Worm (Caenorhabditis elegans): ENCODE data around the gene F44D12.16.
A peak's percentile ranks its signal among the peaks of the same experiment; 100 is the strongest.

Gene F44D12.16

DNA sequence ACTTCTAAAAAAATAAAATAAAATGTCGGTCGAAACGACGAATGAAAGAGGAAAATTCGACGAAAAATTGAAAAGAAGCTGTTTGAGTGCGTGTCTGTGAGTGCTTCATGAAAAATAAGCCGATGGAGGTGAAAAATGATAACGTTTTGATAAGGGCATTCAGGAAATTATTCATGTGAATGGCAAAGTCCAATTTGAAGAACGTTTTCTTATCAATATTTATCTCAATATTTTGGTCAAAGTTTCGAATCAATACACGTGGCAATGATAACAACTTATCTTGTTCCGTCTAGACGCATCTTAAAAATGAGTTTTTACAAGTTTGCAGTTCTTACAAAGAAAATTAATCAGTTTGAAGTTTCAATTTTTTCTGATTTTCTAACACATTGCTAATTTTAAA is 30.3 kb downstream of the F44D12.16 start:
- peak; percentile 70 for TF ChIP-seq tlp-1 (tag; optimal IDR thresholded peaks at IDR 0.05)
- peak; percentile 10 for TF ChIP-seq nhr-20 (tag; optimal IDR thresholded peaks at IDR 0.05)
- TF ChIP-seq nhr-71 (tag; optimal IDR thresholded peaks at IDR 0.05): peak; percentile 31
- no peak for TF ChIP-seq efl-1 (optimal IDR thresholded peaks at IDR 0.05)
- peak in 1 of 2 experiments; percentile 38 for TF ChIP-seq efl-1 (GFP tag; optimal IDR thresholded peaks at IDR 0.05 in 1 of 2)
- no peak for TF ChIP-seq nhr-76 (tag; optimal IDR thresholded peaks at IDR 0.05)
- TF ChIP-seq elt-2 (tag; optimal IDR thresholded peaks at IDR 0.05): peak; percentile 98
- TF ChIP-seq sox-4 (tag; optimal IDR thresholded peaks at IDR 0.05): no peak
- peak; percentile 3 for TF ChIP-seq nhr-90 (tag; optimal IDR thresholded peaks at IDR 0.05; ENCODE audit: poor library complexity)

DNA sequence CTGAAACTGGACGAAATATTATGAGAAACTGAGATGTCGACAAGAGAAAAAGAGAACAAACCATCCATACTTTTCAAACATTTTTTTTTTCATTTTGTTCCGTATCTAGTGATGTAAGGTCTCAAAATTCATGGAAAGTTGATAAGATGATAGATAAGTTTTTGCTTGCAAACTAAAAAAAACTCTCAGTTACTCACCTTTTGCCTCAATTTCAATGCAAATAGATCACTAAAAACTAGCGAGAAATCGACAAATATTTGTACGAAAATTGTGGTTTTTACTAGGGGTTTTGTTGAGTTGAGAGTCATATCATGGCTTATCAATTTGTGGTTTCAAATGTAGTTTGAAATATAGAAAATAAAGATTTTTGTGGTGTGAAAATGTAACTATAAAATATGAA is 31.9 kb downstream of the F44D12.16 start:
- TF ChIP-seq mab-9 (GFP tag; IDR thresholded peaks at IDR 0.05) (no peak), nhr-11 (tag; optimal IDR thresholded peaks at IDR 0.05) (no peak), C16A3.4 (tag; optimal IDR thresholded peaks at IDR 0.05) (no peak), nhr-85 (tag) (no peak), egl-27 (tag; optimal IDR thresholded peaks at IDR 0.05) (no peak), irx-1 (tag; optimal IDR thresholded peaks at IDR 0.05) (no peak), elt-2 (tag; optimal IDR thresholded peaks at IDR 0.05) (peak; percentile 53)

DNA sequence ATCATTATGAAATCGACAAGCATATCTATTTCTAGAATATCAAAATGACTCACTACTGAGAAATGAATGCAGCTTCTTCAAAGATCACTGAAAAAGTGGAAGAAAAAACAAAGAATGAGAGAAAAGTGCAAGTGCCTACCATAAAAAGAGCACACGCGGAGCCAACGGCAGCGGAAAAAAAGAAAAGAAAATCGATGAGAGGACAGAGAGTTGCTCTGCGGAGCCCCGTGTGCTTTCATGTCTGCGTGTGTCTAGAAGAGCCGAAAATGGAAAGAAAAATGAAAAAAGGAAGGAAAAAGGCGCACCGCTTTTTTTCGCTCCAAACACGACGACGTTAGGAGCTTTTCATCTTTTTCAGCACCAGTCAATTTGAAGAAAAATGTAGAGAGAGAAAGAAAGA is 33.8 kb downstream of the F44D12.16 start, which contains the start of gene ipla-7:
TSS of gene ipla-7 (minus strand) at position 122 of the 400 bp plus-strand sequence.
- TF ChIP-seq unc-86 (tag; optimal IDR thresholded peaks at IDR 0.05) (peak; percentile 15), mab-9 (GFP tag; IDR thresholded peaks at IDR 0.05) (no peak), fkh-8 (tag; optimal IDR thresholded peaks at IDR 0.05) (peak; percentile 56), aly-2 (tag; optimal IDR thresholded peaks at IDR 0.05) (no peak), ces-1 (GFP tag; optimal IDR thresholded peaks at IDR 0.05) (no peak), nhr-20 (tag; optimal IDR thresholded peaks at IDR 0.05) (no peak), swsn-7 (tag; optimal IDR thresholded peaks at IDR 0.05) (peak; percentile 20), fos-1 (tag; optimal IDR thresholded peaks at IDR 0.05) (no peak), hpl-2 (GFP tag; optimal IDR thresholded peaks at IDR 0.05) (no peak), ama-1 (optimal IDR thresholded peaks at IDR 0.05) (no peak), rnt-1 (tag; optimal IDR thresholded peaks at IDR 0.05) (no peak), egl-13 (tag; optimal IDR thresholded peaks at IDR 0.05) (peak; percentile 7), lin-35 (GFP tag; optimal IDR thresholded peaks at IDR 0.05) (peak in 1 of 2 experiments; percentile 11), sptf-1 (tag; optimal IDR thresholded peaks at IDR 0.05) (no peak), ceh-82 (tag; optimal IDR thresholded peaks at IDR 0.05) (peak in 1 of 3 experiments; percentile 56), ceh-63 (GFP tag; optimal IDR thresholded peaks at IDR 0.05) (no peak), nhr-71 (tag; optimal IDR thresholded peaks at IDR 0.05) (peak; percentile 51), unc-130 (tag; optimal IDR thresholded peaks at IDR 0.05) (no peak), elt-3 (tag; optimal IDR thresholded peaks at IDR 0.05) (no peak), fkh-10 (GFP tag; optimal IDR thresholded peaks at IDR 0.05) (peak; percentile 16), lsy-2 (tag; optimal IDR thresholded peaks at IDR 0.05) (peak in 1 of 2 experiments; percentile 28), nhr-47 (tag; optimal IDR thresholded peaks at IDR 0.05) (peak; percentile 15), tbx-2 (tag; optimal IDR thresholded peaks at IDR 0.05) (peak; percentile 7), lin-14 (GFP tag; optimal IDR thresholded peaks at IDR 0.05) (peak; percentile 80), dpl-1 (GFP tag; optimal IDR thresholded peaks at IDR 0.05) (peak in 1 of 3 experiments; percentile 20), ceh-88 (GFP tag; IDR thresholded peaks at IDR 0.05) (no peak), skn-1 (tag; optimal IDR thresholded peaks at IDR 0.05) (no peak), efl-1 (optimal IDR thresholded peaks at IDR 0.05) (peak in 1 of 2 experiments; percentile 5), efl-1 (GFP tag; optimal IDR thresholded peaks at IDR 0.05 in 1 of 2) (peak in 1 of 2 experiments; percentile 82), nhr-11 (tag; optimal IDR thresholded peaks at IDR 0.05) (no peak), nhr-237 (tag; optimal IDR thresholded peaks at IDR 0.05) (no peak), ztf-4 (tag; optimal IDR thresholded peaks at IDR 0.05) (no peak), jun-1 (tag; optimal IDR thresholded peaks at IDR 0.05) (no peak), C04F5.9 (tag; optimal IDR thresholded peaks at IDR 0.05) (no peak), F16B12.6 (tag; optimal IDR thresholded peaks at IDR 0.05) (no peak), snpc-4 (tag; optimal IDR thresholded peaks at IDR 0.05) (no peak), nhr-28 (tag; optimal IDR thresholded peaks at IDR 0.05) (no peak)

Measured in whole organism, L1 larva.